Worm (Caenorhabditis elegans) whole organism, late embryonic: Measurements from ENCODE around the gene F20C5.11.

Experiments used
- C08G9.2 ChIP-seq: sonication (generic microtip); optimal IDR thresholded peaks from 2 replicates; lab custom pipeline; 2016; ENCODE audit warnings: mild to moderate bottlenecking, missing genetic modification characterization, moderate library complexity, missing compliant biosample characterization
- K02D7.2 ChIP-seq: sonication (generic microtip); optimal IDR thresholded peaks from 2 replicates; lab custom pipeline; 2017; ENCODE audit warnings: mild to moderate bottlenecking, missing genetic modification characterization, missing compliant biosample characterization
- T23F11.4 ChIP-seq: fragments of 200-800 bp; sonication (Bioruptor generic); optimal IDR thresholded peaks from 2 replicates; lab custom pipeline; 2018; ENCODE audit warnings: mild to moderate bottlenecking, missing genetic modification characterization, missing compliant biosample characterization
- ahr-1 ChIP-seq: sonication (generic microtip); optimal IDR thresholded peaks from 2 replicates; lab custom pipeline; 2016; ENCODE audit warnings: missing genetic modification characterization, missing compliant biosample characterization
- ama-1 ChIP-seq: fragments of 150-350 bp; optimal IDR thresholded peaks from 2 replicates; lab custom pipeline; 2014
- ceh-14 ChIP-seq: sonication (generic microtip); optimal IDR thresholded peaks from 2 replicates; lab custom pipeline; 2016; ENCODE audit warnings: missing genotype, missing genetic modification characterization, missing compliant biosample characterization
- ceh-19 ChIP-seq: fragments of 200-800 bp; sonication (Bioruptor generic); optimal IDR thresholded peaks from 2 replicates; lab custom pipeline; 2018; ENCODE audit warnings: mild to moderate bottlenecking, missing genetic modification characterization, missing compliant biosample characterization
- ceh-30 ChIP-seq: fragments of 150-350 bp; optimal IDR thresholded peaks from 2 replicates; lab custom pipeline; 2014; ENCODE audit warnings: missing biosample characterization, missing genetic modification characterization
- ceh-31 ChIP-seq: sonication (generic microtip); optimal IDR thresholded peaks from 2 replicates; lab custom pipeline; 2016; ENCODE audit warnings: missing genetic modification characterization, missing compliant biosample characterization
- ceh-34 ChIP-seq: sonication (generic microtip); optimal IDR thresholded peaks from 2 replicates; lab custom pipeline; 2016; ENCODE audit warnings: mild to moderate bottlenecking, missing genetic modification characterization, missing compliant biosample characterization
- ceh-45 ChIP-seq: fragments of 200-800 bp; sonication (Bioruptor generic); IDR thresholded peaks from 2 replicates; pipeline ENCODE4 v1.3.6; 2022; ENCODE audit warnings: missing genetic modification reagents, missing genetic modification characterization, missing compliant biosample characterization
- ceh-48 ChIP-seq: sonication (generic microtip); optimal IDR thresholded peaks from 2 replicates; lab custom pipeline; 2016; ENCODE audit warnings: missing genetic modification characterization, inconsistent platforms, missing compliant biosample characterization
- ceh-6 ChIP-seq: fragments of 200-800 bp; sonication (Bioruptor generic); optimal IDR thresholded peaks from 2 replicates; lab custom pipeline; 2018; ENCODE audit warnings: mild to moderate bottlenecking, missing genetic modification characterization, missing compliant biosample characterization
- ceh-9 ChIP-seq: sonication (generic microtip); optimal IDR thresholded peaks from 2 replicates; lab custom pipeline; 2016; ENCODE audit warnings: mild to moderate bottlenecking, missing genetic modification characterization, inconsistent platforms, missing compliant biosample characterization
- dmd-4 ChIP-seq: sonication (generic microtip); optimal IDR thresholded peaks from 2 replicates; lab custom pipeline; 2016; ENCODE audit warnings: borderline replicate concordance, missing genetic modification characterization, missing compliant biosample characterization
- dve-1 ChIP-seq: sonication (generic microtip); optimal IDR thresholded peaks from 2 replicates; lab custom pipeline; 2017; ENCODE audit warnings: antibody characterized with exemption, mild to moderate bottlenecking, missing genetic modification characterization, missing compliant biosample characterization
- elt-2 ChIP-seq: sonication (generic microtip); optimal IDR thresholded peaks from 2 replicates; lab custom pipeline; 2016; ENCODE audit warnings: missing genetic modification reagents, missing genetic modification characterization, missing compliant biosample characterization
- ets-4 ChIP-seq: sonication (generic microtip); optimal IDR thresholded peaks from 2 replicates; lab custom pipeline; 2016; ENCODE audit warnings: missing genetic modification characterization, missing compliant biosample characterization
- eyg-1 ChIP-seq: sonication (generic microtip); optimal IDR thresholded peaks from 2 replicates; lab custom pipeline; 2016; ENCODE audit warnings: missing genotype, missing genetic modification characterization, missing compliant biosample characterization
- fax-1 ChIP-seq: sonication (generic microtip); optimal IDR thresholded peaks from 2 replicates; lab custom pipeline; 2016; ENCODE audit warnings: missing genotype, missing genetic modification characterization, missing compliant biosample characterization
- fkh-10 ChIP-seq: fragments of 150-350 bp; optimal IDR thresholded peaks from 2 replicates; lab custom pipeline; 2014; ENCODE audit warnings: missing biosample characterization, missing genetic modification reagents, missing genetic modification characterization
- fkh-6 ChIP-seq: sonication (generic microtip); optimal IDR thresholded peaks from 2 replicates; lab custom pipeline; 2016; ENCODE audit warnings: missing genetic modification characterization, missing compliant biosample characterization
- gmeb-2 ChIP-seq: sonication (generic microtip); optimal IDR thresholded peaks from 2 replicates; lab custom pipeline; 2016; ENCODE audit warnings: missing genetic modification characterization, inconsistent platforms, missing compliant biosample characterization
- hlh-13 ChIP-seq: fragments of 200-800 bp; sonication (Bioruptor generic); optimal IDR thresholded peaks from 2 replicates; lab custom pipeline; 2018; ENCODE audit warnings: mild to moderate bottlenecking, missing genetic modification characterization, missing compliant biosample characterization
- hlh-15 ChIP-seq: sonication (generic microtip); optimal IDR thresholded peaks from 2 replicates; lab custom pipeline; 2016; ENCODE audit warnings: missing genetic modification characterization, missing compliant biosample characterization
- hlh-30 ChIP-seq: sonication (generic microtip); optimal IDR thresholded peaks from 2 replicates; lab custom pipeline; 2017; ENCODE audit warnings: antibody characterized with exemption, missing genetic modification characterization, missing compliant biosample characterization; ENCODE audit not compliant: insufficient read depth
- lim-6 ChIP-seq: sonication (generic microtip); optimal IDR thresholded peaks from 2 replicates; lab custom pipeline; 2016; ENCODE audit warnings: missing genetic modification characterization, missing compliant biosample characterization
- lin-11 ChIP-seq: fragments of 200-800 bp; sonication (Bioruptor generic); optimal IDR thresholded peaks from 2 replicates; lab custom pipeline; 2018; ENCODE audit warnings: mild to moderate bottlenecking, missing genetic modification characterization, missing compliant biosample characterization
- madf-2 ChIP-seq: sonication (generic microtip); optimal IDR thresholded peaks from 2 replicates; lab custom pipeline; 2017; ENCODE audit warnings: missing genetic modification characterization, missing compliant biosample characterization
- mec-3 ChIP-seq: sonication (generic microtip); optimal IDR thresholded peaks from 2 replicates; lab custom pipeline; 2016; ENCODE audit warnings: borderline replicate concordance, missing genetic modification characterization, missing compliant biosample characterization
- nfya-1 ChIP-seq: sonication (generic microtip); optimal IDR thresholded peaks from 2 replicates; lab custom pipeline; 2017; ENCODE audit warnings: missing genetic modification characterization, mild to moderate bottlenecking, missing compliant biosample characterization, antibody characterized with exemption, moderate library complexity
- nhr-232 ChIP-seq: sonication (generic microtip); optimal IDR thresholded peaks from 2 replicates; lab custom pipeline; 2016; ENCODE audit warnings: missing genetic modification characterization, missing compliant biosample characterization
- odd-2 ChIP-seq: sonication (generic microtip); optimal IDR thresholded peaks from 2 replicates; lab custom pipeline; 2017; ENCODE audit warnings: antibody characterized with exemption, mild to moderate bottlenecking, missing genetic modification characterization, missing compliant biosample characterization
- pag-3 ChIP-seq: sonication (generic microtip); optimal IDR thresholded peaks from 2 replicates; lab custom pipeline; 2016; ENCODE audit warnings: missing compliant biosample characterization, missing genetic modification characterization, borderline replicate concordance
- pax-1 ChIP-seq: fragments of 150-350 bp; optimal IDR thresholded peaks from 2 replicates; lab custom pipeline; 2014; ENCODE audit warnings: missing biosample characterization, missing genetic modification characterization
- pha-2 ChIP-seq: sonication (generic microtip); optimal IDR thresholded peaks from 2 replicates; lab custom pipeline; 2017; ENCODE audit warnings: mild to moderate bottlenecking, missing genetic modification characterization, missing compliant biosample characterization
- pha-4 ChIP-seq: fragments of 150-350 bp; optimal IDR thresholded peaks from 2 replicates; lab custom pipeline; 2018; ENCODE audit warnings: missing biosample characterization, missing genetic modification reagents, missing genetic modification characterization
- pqm-1 ChIP-seq: sonication (generic microtip); optimal IDR thresholded peaks from 2 replicates; lab custom pipeline; 2016; ENCODE audit warnings: missing genetic modification characterization, missing compliant biosample characterization
- rnt-1 ChIP-seq: sonication (generic microtip); optimal IDR thresholded peaks from 2 replicates; lab custom pipeline; 2016; ENCODE audit warnings: missing genetic modification characterization, missing compliant biosample characterization
- sdc-2 ChIP-seq: sonication (generic microtip); optimal IDR thresholded peaks from 2 replicates; lab custom pipeline; 2016; ENCODE audit warnings: missing genotype, missing genetic modification characterization, missing compliant biosample characterization
- syd-9 ChIP-seq: sonication (generic microtip); optimal IDR thresholded peaks from 2 replicates; lab custom pipeline; 2016; ENCODE audit warnings: mild to moderate bottlenecking, missing genetic modification characterization, moderate library complexity, missing compliant biosample characterization
- tbx-2 ChIP-seq: sonication (generic microtip); optimal IDR thresholded peaks from 2 replicates; lab custom pipeline; 2016; ENCODE audit warnings: missing genetic modification characterization, missing compliant biosample characterization
- tbx-7 ChIP-seq: sonication (generic microtip); optimal IDR thresholded peaks from 2 replicates; lab custom pipeline; 2016; ENCODE audit warnings: missing genotype, missing genetic modification characterization, missing compliant biosample characterization
- unc-42 ChIP-seq: sonication (generic microtip); optimal IDR thresholded peaks from 2 replicates; lab custom pipeline; 2016; ENCODE audit warnings: missing genotype, missing genetic modification characterization, missing compliant biosample characterization
- unc-55 ChIP-seq: sonication (generic microtip); optimal IDR thresholded peaks from 2 replicates; lab custom pipeline; 2017; ENCODE audit warnings: missing biosample characterization, missing genetic modification reagents, missing genetic modification characterization
- unc-86 ChIP-seq: sonication (generic microtip); optimal IDR thresholded peaks from 2 replicates; lab custom pipeline; 2016; ENCODE audit warnings: missing genetic modification characterization, missing compliant biosample characterization
- zip-5 ChIP-seq: sonication (generic microtip); optimal IDR thresholded peaks from 2 replicates; lab custom pipeline; 2016; ENCODE audit warnings: missing genetic modification characterization, missing compliant biosample characterization
- ztf-16 ChIP-seq: sonication (generic microtip); optimal IDR thresholded peaks from 2 replicates; lab custom pipeline; 2017; ENCODE audit warnings: missing genetic modification characterization, missing compliant biosample characterization

F20C5.11 gene

DNA sequence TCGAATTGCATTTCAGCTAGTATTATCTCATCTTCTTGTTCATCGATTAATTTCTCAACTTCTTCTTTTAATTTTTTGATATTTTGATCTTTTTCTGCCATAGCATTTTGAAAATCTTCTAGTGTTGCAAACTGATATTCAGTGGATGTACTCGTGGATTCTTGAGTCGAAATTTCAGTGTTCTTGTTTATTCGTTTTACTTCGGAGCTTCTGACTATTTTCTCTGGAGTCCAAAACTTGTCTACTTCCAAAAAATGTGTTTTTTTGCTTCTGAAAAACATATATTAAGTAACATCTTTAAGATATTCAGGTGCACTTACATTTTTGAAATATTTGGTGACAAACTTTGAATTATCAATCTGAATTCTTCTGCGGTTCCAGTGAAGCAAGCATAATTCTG is 7.7 kb upstream of the F20C5.11 start, which contains the start of gene F20C5.5:
F20C5.5 (minus strand) TSS at position 101 of the 400 bp plus-strand sequence.
- TF ChIP-seq fkh-6 (tag; lab: Kevin White, UChicago) (no peak), odd-2 (tag; lab: Kevin White, UChicago) (no peak), tbx-7 (no peak), nhr-232 (tag; lab: Kevin White, UChicago) (no peak), ahr-1 (tag; lab: Kevin White, UChicago) (no peak), ama-1 (lab: Kevin White, UChicago) (no peak), zip-5 (no peak), fax-1 (tag; lab: Kevin White, UChicago) (no peak), hlh-13 (GFP tag; lab: Kevin White, UChicago) (no peak), unc-86 (no peak), lin-11 (tag; lab: Kevin White, UChicago) (no peak)

DNA sequence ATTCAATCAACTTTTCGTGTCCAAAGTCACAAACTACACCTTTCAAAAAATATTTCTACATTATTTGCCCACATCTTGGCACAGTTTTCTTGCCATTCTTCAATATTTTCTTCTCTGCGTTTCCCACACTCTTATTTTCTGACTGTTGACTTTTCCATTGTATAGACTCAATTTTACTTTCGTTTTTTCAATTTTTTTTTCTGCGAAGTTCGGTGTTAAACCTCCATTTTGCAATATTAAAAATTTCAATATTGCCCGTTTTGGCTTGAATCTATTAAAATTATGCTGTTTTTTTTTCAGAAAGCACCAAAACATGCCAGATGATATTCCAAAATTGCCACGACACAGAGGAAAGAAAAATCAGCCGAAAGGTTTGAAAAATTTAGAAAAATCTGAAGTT is 2.8 kb upstream of the F20C5.11 start, which contains the start of gene cdc-50.B:
cdc-50.B (plus strand) TSS at position 301 of the 400 bp plus-strand sequence.
- TF ChIP-seq ceh-14 (tag; lab: Kevin White, UChicago) (no peak), fkh-6 (tag; lab: Kevin White, UChicago) (no peak), pha-2 (no peak), odd-2 (tag; lab: Kevin White, UChicago) (no peak), eyg-1 (tag; lab: Kevin White, UChicago) (no peak), madf-2 (no peak), ceh-34 (tag; lab: Kevin White, UChicago) (no peak), dve-1 (tag; lab: Kevin White, UChicago) (no peak), ama-1 (lab: Kevin White, UChicago) (no peak), gmeb-2 (tag; lab: Kevin White, UChicago) (no peak), ceh-9 (tag; lab: Kevin White, UChicago) (no peak), fkh-10 (GFP tag; lab: Kevin White, UChicago) (no peak), sdc-2 (tag; lab: Kevin White, UChicago) (no peak), elt-2 (no peak), ets-4 (tag; lab: Kevin White, UChicago) (no peak), ceh-48 (tag; lab: Kevin White, UChicago) (no peak), tbx-2 (tag; lab: Kevin White, UChicago) (no peak), dmd-4 (tag; lab: Kevin White, UChicago) (no peak), nfya-1 (no peak)

DNA sequence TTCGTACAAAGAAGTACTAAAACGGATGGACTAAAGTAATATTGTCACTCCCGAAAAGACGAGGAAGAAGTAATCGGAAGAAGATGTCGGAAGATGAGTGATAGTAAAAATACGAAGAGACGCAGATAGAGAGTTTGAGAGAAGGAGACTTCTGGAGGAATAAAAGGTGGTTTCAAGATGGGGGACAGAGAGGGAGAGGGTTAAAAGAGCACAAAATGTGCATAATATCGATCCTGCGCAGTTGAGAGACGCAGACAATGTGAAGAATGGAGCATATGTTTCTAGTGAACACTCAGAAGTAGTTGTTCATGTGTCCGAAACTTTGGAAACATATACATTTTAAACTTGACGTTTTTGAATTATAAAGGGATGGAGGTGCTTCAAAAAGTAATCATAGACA is 675 bp upstream of the F20C5.11 start:
- TF ChIP-seq pag-3: no peak
- TF ChIP-seq pha-2: no peak
- TF ChIP-seq unc-42 (tag; lab: Kevin White, UChicago): peak; percentile 84
- no peak for TF ChIP-seq ceh-30 (tag; lab: Kevin White, UChicago)
- no peak for TF ChIP-seq ceh-6 (GFP tag; lab: Kevin White, UChicago)
- TF ChIP-seq mec-3 (tag; lab: Kevin White, UChicago): no peak
- TF ChIP-seq ceh-45 (GFP tag; lab: Robert Waterston, UW): no peak
- TF ChIP-seq hlh-13 (GFP tag; lab: Kevin White, UChicago): no peak
- peak; percentile 92 for TF ChIP-seq ceh-48 (tag; lab: Kevin White, UChicago)
- no peak for TF ChIP-seq tbx-7
- no peak for TF ChIP-seq ceh-19 (GFP tag; lab: Kevin White, UChicago)
- no peak for TF ChIP-seq unc-55
- TF ChIP-seq C08G9.2 (tag; lab: Kevin White, UChicago): no peak
- TF ChIP-seq lim-6 (tag; lab: Kevin White, UChicago): no peak
- no peak for TF ChIP-seq zip-5
- TF ChIP-seq K02D7.2 (tag; lab: Kevin White, UChicago): no peak
- TF ChIP-seq fkh-10 (GFP tag; lab: Kevin White, UChicago): no peak
- TF ChIP-seq pax-1 (tag; lab: Kevin White, UChicago): no peak
- no peak for TF ChIP-seq ztf-16 (tag; lab: Kevin White, UChicago)
- no peak for TF ChIP-seq pqm-1 (tag; lab: Kevin White, UChicago)
- peak; percentile 52 for TF ChIP-seq nfya-1
- TF ChIP-seq ceh-31 (tag; lab: Kevin White, UChicago): peak; percentile 82
- no peak for TF ChIP-seq ets-4 (tag; lab: Kevin White, UChicago)
- no peak for TF ChIP-seq rnt-1 (tag; lab: Kevin White, UChicago)
- no peak for TF ChIP-seq pha-4 (tag; lab: Kevin White, UChicago)
- no peak for TF ChIP-seq hlh-15 (tag; lab: Kevin White, UChicago)
- no peak for TF ChIP-seq madf-2
- TF ChIP-seq nhr-232 (tag; lab: Kevin White, UChicago): no peak
- TF ChIP-seq hlh-30 (tag; lab: Kevin White, UChicago): no peak
- TF ChIP-seq fax-1 (tag; lab: Kevin White, UChicago): no peak
- no peak for TF ChIP-seq eyg-1 (tag; lab: Kevin White, UChicago)
- no peak for TF ChIP-seq fkh-6 (tag; lab: Kevin White, UChicago)
- TF ChIP-seq syd-9 (tag; lab: Kevin White, UChicago): no peak
- TF ChIP-seq T23F11.4 (GFP tag; lab: Kevin White, UChicago): no peak
